Fruit fly (Drosophila melanogaster): ENCODE results near the gene Tlk.

dm6 chrX:3718592-3719267 lies 1.1 kb upstream of the Tlk start:
- TF ChIP-seq CG14711 (tag; optimal IDR thresholded peaks at IDR 0.05) (no peak), tj (GFP tag; optimal IDR thresholded peaks at IDR 0.05) (peak; percentile 50), Hr96 (GFP tag; optimal IDR thresholded peaks at IDR 0.05) (no peak), cnc (optimal IDR thresholded peaks at IDR 0.05) (no peak), ovo (GFP tag; optimal IDR thresholded peaks at IDR 0.05) (no peak)
